Fruit fly (Drosophila melanogaster) whole organism, embryonic: ENCODE data around the gene Cpsf73.

Experiments used
- Abd-B ChIP-seq: fragments of 200-800 bp; sonication (Bioruptor generic); optimal IDR thresholded peaks from 2 replicates; lab custom pipeline; 2018; ENCODE audit warnings: missing biosample characterization, mild to moderate bottlenecking, missing genetic modification characterization, moderate library complexity
- CG10431 ChIP-seq: fragments of 200-800 bp; sonication (Bioruptor generic); optimal IDR thresholded peaks from 3 replicates; lab custom pipeline; 2018; ENCODE audit warnings: missing biosample characterization, mild to moderate bottlenecking, missing genetic modification characterization
- CG11456 ChIP-seq: fragments of 200-800 bp; sonication (Bioruptor generic); IDR thresholded peaks from 3 replicates; pipeline ENCODE4 v1.3.6; 2022; ENCODE audit warnings: missing biosample characterization, missing genetic modification characterization
- CG12391 ChIP-seq: fragments of 200-800 bp; sonication (Bioruptor generic); optimal IDR thresholded peaks from 3 replicates; lab custom pipeline; 2018; ENCODE audit warnings: missing biosample characterization, mild to moderate bottlenecking, missing genetic modification characterization, moderate library complexity
- CG12659 ChIP-seq: fragments of 200-800 bp; sonication (Bioruptor generic); optimal IDR thresholded peaks from 3 replicates; lab custom pipeline; 2017; ENCODE audit warnings: mild to moderate bottlenecking, missing biosample characterization, missing genetic modification reagents, missing genetic modification characterization
- CG12744 ChIP-seq: fragments of 200-800 bp; sonication (Bioruptor generic); optimal IDR thresholded peaks from 2 replicates; lab custom pipeline; 2016; ENCODE audit warnings: missing biosample characterization, missing genetic modification characterization
- CG13123 ChIP-seq: fragments of 200-800 bp; sonication (Bioruptor generic); optimal IDR thresholded peaks from 2 replicates; lab custom pipeline; 2016; ENCODE audit warnings: missing biosample characterization, missing genetic modification characterization
- CG13424 ChIP-seq: fragments of 200-800 bp; sonication (Bioruptor generic); optimal IDR thresholded peaks from 2 replicates; lab custom pipeline; 2019; ENCODE audit warnings: missing biosample characterization, mild to moderate bottlenecking, missing genetic modification characterization, moderate library complexity
- CG15011 ChIP-seq: fragments of 200-800 bp; sonication (Bioruptor generic); optimal IDR thresholded peaks from 3 replicates; lab custom pipeline; 2018; ENCODE audit warnings: missing biosample characterization, mild to moderate bottlenecking, missing genetic modification characterization
- CG16813 ChIP-seq: fragments of 200-800 bp; sonication (Bioruptor generic); IDR thresholded peaks from 3 replicates; pipeline ENCODE4 v1.3.6; 2022; ENCODE audit warnings: missing biosample characterization, missing genetic modification characterization; ENCODE audit not compliant: partially characterized antibody
- CG30403 ChIP-seq: fragments of 200-800 bp; sonication (Bioruptor generic); optimal IDR thresholded peaks from 3 replicates; lab custom pipeline; 2016; ENCODE audit warnings: missing biosample characterization, missing genetic modification characterization
- CG3065 ChIP-seq: fragments of 200-800 bp; sonication (Bioruptor generic); optimal IDR thresholded peaks from 2 replicates; lab custom pipeline; 2016; ENCODE audit warnings: missing biosample characterization, missing genetic modification characterization
- CG31441 ChIP-seq: fragments of 200-800 bp; sonication (Bioruptor generic); IDR thresholded peaks from 2 replicates; pipeline ENCODE4 v1.3.6; 2022; ENCODE audit warnings: missing biosample characterization, missing genetic modification characterization
- CG32767 ChIP-seq: fragments of 200-800 bp; sonication (Bioruptor generic); IDR thresholded peaks from 2 replicates; pipeline ENCODE4 v1.3.6; 2022; ENCODE audit warnings: missing biosample characterization, missing genetic modification characterization
- CG34376 ChIP-seq: fragments of 200-800 bp; sonication (Bioruptor generic); optimal IDR thresholded peaks from 2 replicates; lab custom pipeline; 2018; ENCODE audit warnings: missing biosample characterization, mild to moderate bottlenecking, missing genetic modification characterization
- CG6272 ChIP-seq: fragments of 200-800 bp; sonication (Bioruptor generic); IDR thresholded peaks from 2 replicates; pipeline ENCODE4 v1.3.6; 2022; ENCODE audit warnings: missing biosample characterization, missing genetic modification characterization
- CG8290 ChIP-seq, 3 experiments: fragments of 200-800 bp; sonication (Bioruptor generic); optimal IDR thresholded peaks; 2 replicates each; lab custom pipeline; 2016 to 2019; ENCODE audit warnings: missing biosample characterization in 3 of 3, missing genetic modification characterization in 3 of 3, mild to moderate bottlenecking in 2 of 3, moderate library complexity in 1 of 3
- CG8944 ChIP-seq: fragments of 200-800 bp; sonication (Bioruptor generic); optimal IDR thresholded peaks from 3 replicates; lab custom pipeline; 2016; ENCODE audit warnings: missing biosample characterization, missing genetic modification characterization
- CG9437 ChIP-seq: fragments of 200-800 bp; sonication (Bioruptor generic); optimal IDR thresholded peaks from 2 replicates; lab custom pipeline; 2018; ENCODE audit warnings: missing biosample characterization, mild to moderate bottlenecking, missing genetic modification characterization
- CG9727 ChIP-seq: fragments of 200-800 bp; sonication (Bioruptor generic); optimal IDR thresholded peaks from 3 replicates; lab custom pipeline; 2017; ENCODE audit warnings: missing biosample characterization, mild to moderate bottlenecking, missing genetic modification characterization
- Chrac-16 ChIP-seq: fragments of 200-800 bp; sonication (Bioruptor generic); optimal IDR thresholded peaks from 3 replicates; lab custom pipeline; 2016; ENCODE audit warnings: missing biosample characterization, missing genetic modification characterization
- D19B ChIP-seq: fragments of 200-800 bp; sonication (Bioruptor generic); optimal IDR thresholded peaks from 2 replicates; lab custom pipeline; 2017; ENCODE audit warnings: missing biosample characterization, mild to moderate bottlenecking, missing genetic modification characterization
- Ets65A ChIP-seq: fragments of 200-800 bp; sonication (Bioruptor generic); peaks from one replicate; lab custom pipeline; 2016; ENCODE audit warnings: missing biosample characterization, missing genetic modification characterization
- Ets97D ChIP-seq: fragments of 200-800 bp; sonication (Bioruptor generic); optimal IDR thresholded peaks from 3 replicates; lab custom pipeline; 2016; ENCODE audit warnings: missing biosample characterization, missing genetic modification characterization
- Fer1 ChIP-seq: fragments of 200-800 bp; sonication (Bioruptor generic); optimal IDR thresholded peaks from 2 replicates; lab custom pipeline; 2017; ENCODE audit warnings: missing biosample characterization, mild to moderate bottlenecking, missing genetic modification characterization
- Fer3 ChIP-seq: fragments of 200-800 bp; sonication (Bioruptor generic); optimal IDR thresholded peaks from 2 replicates; lab custom pipeline; 2018; ENCODE audit warnings: missing biosample characterization, mild to moderate bottlenecking, missing genetic modification characterization, moderate library complexity
- H2.0 ChIP-seq: fragments of 200-800 bp; sonication (Bioruptor generic); IDR thresholded peaks from 2 replicates; pipeline ENCODE4 v1.3.6; 2022; ENCODE audit warnings: missing biosample characterization, missing genetic modification characterization
- Hmr ChIP-seq: fragments of 200-800 bp; sonication (Bioruptor generic); optimal IDR thresholded peaks from 3 replicates; lab custom pipeline; 2017; ENCODE audit warnings: mild to moderate bottlenecking, missing biosample characterization, missing genetic modification reagents, missing genetic modification characterization
- Hmx ChIP-seq: fragments of 200-800 bp; sonication (Bioruptor generic); optimal IDR thresholded peaks from 2 replicates; lab custom pipeline; 2016; ENCODE audit warnings: missing biosample characterization, missing genetic modification characterization
- MESR4 ChIP-seq: fragments of 200-800 bp; sonication (Bioruptor generic); optimal IDR thresholded peaks from 2 replicates; lab custom pipeline; 2018; ENCODE audit warnings: missing biosample characterization, mild to moderate bottlenecking, missing genetic modification characterization, moderate library complexity
- Mrtf ChIP-seq: fragments of 200-800 bp; sonication (Bioruptor generic); IDR thresholded peaks from 3 replicates; pipeline ENCODE4 v1.3.6; 2022; ENCODE audit warnings: missing biosample characterization, missing genetic modification characterization
- Neu2 ChIP-seq: fragments of 200-800 bp; sonication (Bioruptor generic); optimal IDR thresholded peaks from 3 replicates; lab custom pipeline; 2016; ENCODE audit warnings: missing biosample characterization, missing genetic modification characterization, borderline replicate concordance
- Sox100B ChIP-seq: fragments of 200-800 bp; sonication (Bioruptor generic); optimal IDR thresholded peaks from 3 replicates; lab custom pipeline; 2018; ENCODE audit warnings: missing biosample characterization, mild to moderate bottlenecking, missing genetic modification characterization
- Usf ChIP-seq: fragments of 200-800 bp; sonication (Bioruptor generic); optimal IDR thresholded peaks from 2 replicates; lab custom pipeline; 2017; ENCODE audit warnings: missing genotype, missing biosample characterization, missing genetic modification characterization
- ewg ChIP-seq: fragments of 200-800 bp; sonication (Bioruptor generic); optimal IDR thresholded peaks from 3 replicates; lab custom pipeline; 2017; ENCODE audit warnings: mild to moderate bottlenecking, missing biosample characterization, missing genetic modification reagents, missing genetic modification characterization
- fu2 ChIP-seq: fragments of 200-800 bp; sonication (Bioruptor generic); optimal IDR thresholded peaks from 2 replicates; lab custom pipeline; 2016; ENCODE audit warnings: missing biosample characterization, missing genetic modification characterization
- gsb ChIP-seq: fragments of 200-800 bp; sonication (Bioruptor generic); IDR thresholded peaks from 2 replicates; pipeline ENCODE4 v1.3.6; 2022; ENCODE audit warnings: missing biosample characterization, missing genetic modification characterization
- ind ChIP-seq: fragments of 200-800 bp; sonication (Bioruptor generic); optimal IDR thresholded peaks from 3 replicates; lab custom pipeline; 2016; ENCODE audit warnings: missing biosample characterization, missing genetic modification characterization
- kay ChIP-seq: fragments of 200-800 bp; sonication (Bioruptor generic); optimal IDR thresholded peaks from 2 replicates; lab custom pipeline; 2016; ENCODE audit warnings: missing biosample characterization, missing genetic modification characterization
- lab ChIP-seq: fragments of 200-800 bp; sonication (Bioruptor generic); optimal IDR thresholded peaks from 3 replicates; lab custom pipeline; 2017; ENCODE audit warnings: missing biosample characterization, missing genetic modification characterization, mild to moderate bottlenecking, moderate library complexity, missing genetic modification reagents
- lola ChIP-seq, 3 experiments: fragments of >200 bp in 2 of 3; fragments of 200-800 bp in 1 of 3; sonication (Bioruptor generic) in 1 of 3; optimal IDR thresholded peaks; 2 replicates each; lab custom pipeline; 2017 to 2019; ENCODE audit warnings: missing biosample characterization in 3 of 3, missing genetic modification characterization in 3 of 3, mild to moderate bottlenecking in 1 of 3, moderate library complexity in 1 of 3
- odd ChIP-seq: fragments of 200-800 bp; sonication (Bioruptor generic); optimal IDR thresholded peaks from 2 replicates; lab custom pipeline; 2017; ENCODE audit warnings: missing biosample characterization, mild to moderate bottlenecking, missing genetic modification characterization
- pb ChIP-seq: fragments of 200-800 bp; sonication (Bioruptor generic); optimal IDR thresholded peaks from 3 replicates; lab custom pipeline; 2016; ENCODE audit warnings: missing biosample characterization, missing genetic modification characterization
- peb ChIP-seq: fragments of 200-800 bp; sonication (Bioruptor generic); IDR thresholded peaks from 2 replicates; pipeline ENCODE4 v1.3.6; 2022; ENCODE audit warnings: missing biosample characterization, missing genetic modification characterization
- rib ChIP-seq: fragments of 200-800 bp; sonication (Bioruptor generic); IDR thresholded peaks from 2 replicates; pipeline ENCODE4 v1.3.6; 2022; ENCODE audit warnings: missing biosample characterization, missing genetic modification characterization
- ro ChIP-seq: fragments of 200-800 bp; sonication (Bioruptor generic); IDR thresholded peaks from 2 replicates; pipeline ENCODE4 v1.3.6; 2022; ENCODE audit warnings: missing biosample characterization, missing genetic modification characterization
- sc ChIP-seq, 3 experiments: fragments of >200 bp in 2 of 3; fragments of 200-800 bp in 1 of 3; sonication (Bioruptor generic) in 1 of 3; optimal IDR thresholded peaks; 2 replicates in 2 of 3; 3 replicates in 1 of 3; lab custom pipeline; 2017; ENCODE audit warnings: mild to moderate bottlenecking in 1 of 3, missing biosample characterization in 1 of 3, missing genetic modification characterization in 1 of 3, missing genetic modification reagents in 1 of 3
- sima ChIP-seq: fragments of 200-800 bp; sonication (Bioruptor generic); optimal IDR thresholded peaks from 2 replicates; lab custom pipeline; 2016; ENCODE audit warnings: missing biosample characterization, missing genetic modification characterization
- tin ChIP-seq: fragments of 200-800 bp; sonication (Bioruptor generic); optimal IDR thresholded peaks from 3 replicates; lab custom pipeline; 2016; ENCODE audit warnings: missing biosample characterization, missing genetic modification characterization
- ttk ChIP-seq: fragments of 200-800 bp; sonication (Bioruptor generic); IDR thresholded peaks from 2 replicates; pipeline ENCODE4 v2.1.2; 2022; ENCODE audit warnings: missing biosample characterization, missing genetic modification characterization
- vnd ChIP-seq: fragments of 200-800 bp; sonication (Bioruptor generic); IDR thresholded peaks from 3 replicates; pipeline ENCODE4 v1.3.6; 2022; ENCODE audit warnings: missing biosample characterization, missing genetic modification characterization; ENCODE audit not compliant: partially characterized antibody

The Cpsf73 gene

DNA sequence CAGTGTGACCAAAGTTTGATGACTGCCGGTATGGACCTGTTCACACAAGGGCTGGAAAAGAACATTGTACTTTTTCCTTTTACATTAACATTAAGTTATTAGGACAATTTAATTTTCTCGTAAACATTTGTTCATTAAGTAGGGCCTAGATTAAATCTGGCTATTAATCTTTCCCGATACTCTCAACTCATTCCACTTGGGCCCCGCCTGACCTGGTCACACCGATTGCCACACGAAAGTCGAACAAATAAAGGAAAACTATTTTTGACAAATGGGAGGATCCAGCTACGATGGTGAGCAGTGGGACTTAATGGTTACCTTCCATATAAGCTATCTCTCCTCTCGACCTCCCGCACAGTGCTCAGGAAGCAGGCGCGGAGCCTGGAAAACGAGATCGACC is at the start of gene Cpsf73, which contains the start of gene Gos28 (continued):
- TF ChIP-seq CG16813 (GFP tag; lab: Robert Waterston, UW) (peak; percentile 50), sc (optimal IDR thresholded peaks at IDR 0.05; lab: Kevin White, UChicago) (no peak), sc (GFP tag; optimal IDR thresholded peaks at IDR 0.05; lab: Kevin White, UChicago) (no peak), CG3065 (no peak), CG12744 (no peak), CG8290 (GFP tag; optimal IDR thresholded peaks at IDR 0.05; lab: Kevin White, UChicago) (no peak), CG8290 (tag; optimal IDR thresholded peaks at IDR 0.05; lab: Kevin White, UChicago) (no peak), peb (GFP tag; lab: Robert Waterston, UW) (no peak), Fer3 (tag; lab: Kevin White, UChicago) (no peak), odd (GFP tag; lab: Kevin White, UChicago) (no peak), MESR4 (GFP tag; lab: Kevin White, UChicago) (peak; percentile 81), CG8944 (GFP tag; lab: Kevin White, UChicago) (peak; percentile 18), H2.0 (no peak), Hmr (GFP tag; lab: Kevin White, UChicago) (no peak), tin (GFP tag; lab: Kevin White, UChicago) (no peak), CG32767 (GFP tag; lab: Robert Waterston, UW) (no peak), CG6272 (GFP tag; lab: Robert Waterston, UW) (no peak; the same call in 1 of the 2 replicates), sima (GFP tag; lab: Kevin White, UChicago) (no peak), vnd (no peak), CG31441 (no peak), D19B (GFP tag; lab: Kevin White, UChicago) (no peak), CG11456 (GFP tag; lab: Robert Waterston, UW) (no peak), Sox100B (GFP tag; lab: Kevin White, UChicago) (no peak), Ets65A (no peak), gsb (no peak), rib (GFP tag; lab: Robert Waterston, UW) (no peak), CG30403 (peak; percentile 37), ttk (GFP tag; lab: Robert Waterston, UW) (no peak), ewg (GFP tag; lab: Kevin White, UChicago) (no peak), pb (GFP tag; lab: Kevin White, UChicago) (no peak), CG12659 (GFP tag; lab: Kevin White, UChicago) (peak; percentile 61), CG34376 (GFP tag; lab: Kevin White, UChicago) (no peak), CG10431 (GFP tag; lab: Kevin White, UChicago) (no peak), CG9437 (no peak), Fer1 (GFP tag; lab: Kevin White, UChicago) (peak; percentile 16), CG9727 (GFP tag; lab: Kevin White, UChicago) (no peak), CG13424 (peak; percentile 5), Hmx (GFP tag; lab: Kevin White, UChicago) (no peak), ro (GFP tag; lab: Robert Waterston, UW) (no peak), Usf (GFP tag; lab: Kevin White, UChicago) (no peak), Mrtf (no peak), lola (GFP tag; optimal IDR thresholded peaks at IDR 0.05; lab: Kevin White, UChicago) (peak in 1 of 3 experiments; percentile 24), Neu2 (GFP tag; lab: Kevin White, UChicago) (no peak), Chrac-16 (no peak), CG15011 (GFP tag; lab: Kevin White, UChicago) (no peak), CG13123 (GFP tag; lab: Kevin White, UChicago) (no peak), Abd-B (GFP tag; lab: Kevin White, UChicago) (no peak), CG12391 (tag; lab: Kevin White, UChicago) (peak; percentile 49), Ets97D (GFP tag; lab: Kevin White, UChicago) (peak; percentile 36), fu2 (GFP tag; lab: Kevin White, UChicago) (no peak), lab (GFP tag; lab: Kevin White, UChicago) (no peak), kay (GFP tag; lab: Kevin White, UChicago) (peak; percentile 19), ind (no peak)
